Worm (Caenorhabditis elegans): ENCODE data around the gene nhr-20.

DNA sequence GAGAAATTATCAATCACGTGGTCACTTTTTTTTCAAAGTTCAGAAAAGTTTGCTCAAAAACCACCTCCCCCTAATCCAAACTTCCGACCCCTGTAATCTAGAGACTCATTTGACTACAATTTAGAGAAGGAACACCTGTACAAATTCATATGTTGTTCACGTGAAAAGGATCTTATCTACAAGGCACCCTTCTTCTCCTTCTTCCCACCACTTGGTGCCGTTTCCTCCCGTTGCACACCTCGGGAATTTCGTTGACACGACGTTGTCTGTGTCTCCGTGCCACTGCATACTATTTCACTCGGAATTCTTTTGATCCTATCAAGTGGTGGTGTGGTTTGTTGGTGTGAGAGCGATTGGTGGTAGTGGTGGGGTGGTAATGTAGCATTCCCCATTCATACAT lies 41.5 kb upstream of the nhr-20 start:
- TF ChIP-seq ztf-11 (tag; optimal IDR thresholded peaks at IDR 0.05): no peak
- no peak for TF ChIP-seq unc-62 (GFP tag; optimal IDR thresholded peaks at IDR 0.05)
- TF ChIP-seq nhr-77 (tag; optimal IDR thresholded peaks at IDR 0.05): no peak
- no peak for TF ChIP-seq pha-4 (tag; optimal IDR thresholded peaks at IDR 0.05)
- TF ChIP-seq zag-1 (tag; optimal IDR thresholded peaks at IDR 0.05): no peak
- TF ChIP-seq mdl-1 (tag; optimal IDR thresholded peaks at IDR 0.05): no peak
- TF ChIP-seq pqm-1 (tag; optimal IDR thresholded peaks at IDR 0.05): no peak
- TF ChIP-seq daf-12 (tag; optimal IDR thresholded peaks at IDR 0.05): no peak
- no peak for TF ChIP-seq ama-1 (optimal IDR thresholded peaks at IDR 0.05)
- no peak for TF ChIP-seq jun-1 (tag; optimal IDR thresholded peaks at IDR 0.05)
- no peak for TF ChIP-seq ztf-4 (tag; optimal IDR thresholded peaks at IDR 0.05)
- no peak for TF ChIP-seq nhr-11 (tag; optimal IDR thresholded peaks at IDR 0.05)

Data from whole organism, L3 larva.